Fruit fly (Drosophila melanogaster): ENCODE results near the gene Sk1.

DNA sequence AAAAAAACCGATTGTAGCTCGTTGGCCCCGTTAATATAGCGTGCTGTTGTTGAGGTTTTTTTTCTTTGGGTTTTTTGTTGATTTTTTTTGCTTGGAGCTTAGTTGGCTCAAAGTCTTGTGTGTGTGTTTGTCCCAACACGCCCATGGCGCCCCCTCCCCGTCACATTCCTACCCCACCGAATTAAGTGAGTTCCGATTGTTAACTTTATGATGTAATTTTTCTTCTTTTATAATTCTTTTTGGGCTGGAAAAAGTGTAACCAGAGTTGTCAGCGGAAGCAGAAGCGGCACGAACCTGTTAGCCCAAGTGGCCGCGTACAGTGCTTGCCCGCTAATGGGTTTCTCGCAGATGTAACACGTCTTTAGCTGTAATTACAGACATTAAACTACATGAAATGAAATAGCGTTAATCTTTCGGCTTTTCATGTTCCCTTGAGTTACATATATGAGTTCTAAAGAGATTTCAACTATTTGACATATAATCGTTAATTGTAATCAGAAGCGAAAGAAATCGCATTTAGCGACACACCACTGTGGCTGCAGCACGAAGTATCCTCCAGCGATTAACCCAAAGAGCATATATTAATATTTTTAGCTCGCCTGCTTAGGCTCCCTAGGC is 49.2 kb upstream of the Sk1 start:
- TF ChIP-seq ttk (optimal IDR thresholded peaks at IDR 0.05) (no peak), h (optimal IDR thresholded peaks at IDR 0.05) (no peak)

Measured in Kc167 (cell line).